Worm (Caenorhabditis elegans): ENCODE results near the gene memb-1.

Gene memb-1

DNA sequence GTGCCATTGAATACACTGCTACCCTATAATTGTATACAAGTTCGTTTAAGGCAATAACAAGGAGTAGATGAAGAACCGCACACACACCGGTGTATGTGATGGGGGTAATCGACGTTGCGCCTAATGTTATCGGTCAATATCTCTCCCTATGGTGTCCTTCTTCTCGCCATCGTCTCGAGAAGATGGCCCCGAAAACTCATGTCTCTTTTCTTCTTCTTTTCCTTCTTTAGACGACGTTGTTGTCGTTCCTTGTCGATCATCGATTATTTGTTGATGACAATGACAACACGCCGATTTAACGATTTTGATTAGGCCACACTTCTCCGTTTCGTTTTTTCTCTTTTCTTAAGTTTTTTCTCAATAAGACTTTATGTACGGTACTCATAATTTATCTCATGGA is 32.3 kb downstream of the memb-1 start:
- no peak for TF ChIP-seq cnd-1 (tag; optimal IDR thresholded peaks at IDR 0.05)
- TF ChIP-seq nhr-76 (tag; optimal IDR thresholded peaks at IDR 0.05) = no peak
- TF ChIP-seq mep-1 (tag; optimal IDR thresholded peaks at IDR 0.05) = no peak
- TF ChIP-seq sem-2 (GFP tag; optimal IDR thresholded peaks at IDR 0.05) = no peak
- TF ChIP-seq lin-13 (tag; optimal IDR thresholded peaks at IDR 0.05) = no peak
- no peak for TF ChIP-seq sptf-1 (tag; optimal IDR thresholded peaks at IDR 0.05)
- no peak for TF ChIP-seq elt-3 (tag; optimal IDR thresholded peaks at IDR 0.05)
- TF ChIP-seq M03D4.4 (tag; optimal IDR thresholded peaks at IDR 0.05) = no peak
- TF ChIP-seq mab-5 (tag; optimal IDR thresholded peaks at IDR 0.05) = no peak

DNA sequence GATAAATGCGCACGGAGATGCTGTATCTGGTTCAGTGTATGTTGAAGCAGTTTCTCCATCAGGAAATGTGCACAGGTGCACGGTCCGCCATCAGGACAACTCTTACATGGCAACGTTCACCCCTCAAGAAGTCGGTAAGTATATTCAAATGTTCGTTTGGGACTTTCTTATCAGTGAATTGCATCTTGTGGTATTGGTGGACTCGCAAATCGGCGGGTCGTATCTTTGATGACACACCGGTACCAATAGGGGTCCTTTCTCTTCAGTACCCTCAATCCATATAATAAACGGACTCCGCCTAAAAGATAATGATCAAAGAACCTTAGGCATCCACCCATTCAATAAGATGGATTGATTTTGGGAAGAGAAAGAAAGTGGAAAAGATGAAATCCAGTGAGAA is 35.4 kb downstream of the memb-1 start:
- TF ChIP-seq elt-1 (tag; optimal IDR thresholded peaks at IDR 0.05; ENCODE audit: borderline replicate concordance, insufficient read depth) (peak; percentile 68), ceh-39 (tag; optimal IDR thresholded peaks at IDR 0.05) (no peak)

DNA sequence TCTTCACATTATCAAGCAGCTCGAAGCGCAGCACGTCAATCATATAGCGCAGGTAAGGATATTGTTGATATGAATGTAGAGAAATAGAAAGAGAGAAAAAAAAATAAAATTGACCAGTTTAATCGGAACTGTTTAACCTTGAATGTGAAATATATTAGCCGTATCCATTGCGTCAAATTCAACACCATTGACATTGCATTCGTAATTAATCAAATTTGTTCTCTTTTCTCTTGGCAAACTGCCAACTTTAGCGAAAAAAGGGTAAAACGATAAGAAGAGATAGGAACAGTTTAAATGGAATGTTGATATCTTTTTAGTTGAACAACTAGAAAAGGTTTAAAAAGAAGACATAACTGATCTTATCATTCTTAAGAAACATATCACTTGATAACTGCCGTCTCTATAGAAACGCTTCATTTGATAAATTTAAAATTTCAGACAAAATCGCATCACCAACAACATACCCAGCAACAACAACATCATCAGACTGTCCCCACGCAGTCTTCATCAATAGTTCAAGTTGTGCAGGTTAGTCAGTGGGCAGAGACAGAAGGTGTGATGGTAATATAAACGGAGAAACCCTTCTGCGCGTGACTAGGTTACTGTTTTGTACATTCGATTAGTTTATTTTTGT is 37.6 kb downstream of the memb-1 start:
- TF ChIP-seq nhr-12 (tag; optimal IDR thresholded peaks at IDR 0.05) (no peak), ham-2 (GFP tag; optimal IDR thresholded peaks at IDR 0.05) (no peak), sem-2 (GFP tag; optimal IDR thresholded peaks at IDR 0.05) (no peak), ztf-11 (tag; optimal IDR thresholded peaks at IDR 0.05) (no peak), snpc-4 (tag; optimal IDR thresholded peaks at IDR 0.05) (no peak), lsy-2 (tag; optimal IDR thresholded peaks at IDR 0.05) (no peak), ceh-43 (GFP tag; optimal IDR thresholded peaks at IDR 0.05) (no peak), ceh-83 (GFP tag; optimal IDR thresholded peaks at IDR 0.05) (no peak), flh-1 (GFP tag; optimal IDR thresholded peaks at IDR 0.05) (no peak)

DNA sequence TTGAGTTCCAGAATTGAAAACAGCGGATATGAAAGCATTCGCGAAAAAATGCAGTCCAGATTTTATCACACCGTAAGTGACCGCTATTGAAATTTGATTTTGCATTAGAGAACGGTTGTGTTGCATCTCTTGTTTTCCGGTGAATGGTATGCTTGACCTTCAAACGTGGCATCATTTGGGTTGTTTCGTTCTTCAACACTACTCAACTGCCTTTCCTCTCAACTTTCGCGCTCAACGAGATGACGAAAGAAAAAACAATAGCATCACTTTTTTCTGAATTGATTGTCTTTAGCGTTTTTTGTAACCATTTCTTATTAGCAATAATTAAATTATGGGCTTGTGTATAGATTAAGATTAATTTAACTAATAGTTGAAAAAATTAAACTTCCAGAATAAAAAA is 38.9 kb downstream of the memb-1 start:
- TF ChIP-seq nhr-12 (tag; optimal IDR thresholded peaks at IDR 0.05) (no peak), ceh-39 (tag; optimal IDR thresholded peaks at IDR 0.05) (no peak), elt-3 (tag; optimal IDR thresholded peaks at IDR 0.05) (no peak), ceh-83 (GFP tag; optimal IDR thresholded peaks at IDR 0.05) (no peak), lin-32 (GFP tag; optimal IDR thresholded peaks at IDR 0.05) (no peak), pha-4 (tag; optimal IDR thresholded peaks at IDR 0.05) (no peak), mls-2 (tag; optimal IDR thresholded peaks at IDR 0.05) (no peak), ceh-43 (GFP tag; optimal IDR thresholded peaks at IDR 0.05) (no peak), lin-13 (tag; optimal IDR thresholded peaks at IDR 0.05) (no peak), M03D4.4 (tag; optimal IDR thresholded peaks at IDR 0.05) (no peak), nhr-76 (tag; optimal IDR thresholded peaks at IDR 0.05) (no peak), snpc-4 (tag; optimal IDR thresholded peaks at IDR 0.05) (no peak), unc-39 (tag; optimal IDR thresholded peaks at IDR 0.05) (no peak), zip-8 (tag; optimal IDR thresholded peaks at IDR 0.05) (no peak), unc-120 (tag; optimal IDR thresholded peaks at IDR 0.05; ENCODE audit: poor library complexity, severe bottlenecking) (no peak), unc-62 (GFP tag; optimal IDR thresholded peaks at IDR 0.05) (no peak), cnd-1 (tag; optimal IDR thresholded peaks at IDR 0.05) (no peak), nhr-28 (tag; optimal IDR thresholded peaks at IDR 0.05) (no peak)

DNA sequence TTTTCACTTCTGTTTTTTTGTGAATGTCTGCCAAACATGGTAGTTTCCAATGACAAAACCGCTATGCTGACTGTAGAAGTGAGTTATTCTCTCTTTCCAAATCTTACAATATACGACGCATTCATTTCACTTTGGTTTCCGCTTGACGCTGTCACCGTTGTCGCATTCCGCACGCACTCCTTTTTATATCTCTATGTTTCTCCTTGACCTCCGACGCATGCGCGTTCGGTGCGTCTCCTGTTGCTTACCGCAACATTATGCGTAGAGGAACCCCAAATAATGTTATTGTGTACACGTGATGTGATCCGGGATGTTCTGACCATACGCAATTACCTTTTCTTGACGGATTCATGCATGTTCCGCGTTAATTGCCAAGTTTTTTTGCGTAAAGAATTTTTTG is 39.4 kb downstream of the memb-1 start:
- no peak for TF ChIP-seq ces-1 (GFP tag; optimal IDR thresholded peaks at IDR 0.05)
- peak; percentile 5 for TF ChIP-seq mep-1 (tag; optimal IDR thresholded peaks at IDR 0.05)
- TF ChIP-seq unc-120 (tag; optimal IDR thresholded peaks at IDR 0.05; ENCODE audit: poor library complexity, severe bottlenecking) = no peak
- TF ChIP-seq ham-2 (GFP tag; optimal IDR thresholded peaks at IDR 0.05) = peak; percentile 77
- no peak for TF ChIP-seq unc-62 (GFP tag; optimal IDR thresholded peaks at IDR 0.05)
- peak; percentile 53 for TF ChIP-seq nhr-2 (tag; optimal IDR thresholded peaks at IDR 0.05)
- TF ChIP-seq pha-4 (tag; optimal IDR thresholded peaks at IDR 0.05) = no peak
- TF ChIP-seq nhr-12 (tag; optimal IDR thresholded peaks at IDR 0.05) = no peak

DNA sequence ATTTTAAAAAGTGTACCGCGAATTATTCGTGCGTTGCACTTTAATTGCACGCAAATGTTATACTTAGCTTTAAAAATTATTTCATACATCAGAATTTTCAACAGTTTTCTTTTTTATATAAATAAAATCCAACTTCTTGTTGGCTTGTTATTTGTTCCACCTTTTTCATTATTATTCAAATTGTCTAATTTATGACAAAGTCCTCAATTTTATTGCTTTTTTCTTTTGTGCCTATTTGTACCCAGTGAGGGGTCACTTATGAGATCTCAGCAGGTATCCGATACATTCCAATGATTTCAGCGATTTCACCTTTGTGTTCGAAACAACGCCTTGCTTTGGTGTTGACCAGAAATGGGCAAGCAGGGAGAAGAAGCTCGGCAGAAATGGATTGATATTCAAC is 44.0 kb downstream of the memb-1 start, which contains the start of gene fln-2:
fln-2 (plus strand) TSS at position 301 of the 400 bp plus-strand sequence.
- TF ChIP-seq zip-8 (tag; optimal IDR thresholded peaks at IDR 0.05) (no peak), elt-3 (tag; optimal IDR thresholded peaks at IDR 0.05) (no peak), ham-2 (GFP tag; optimal IDR thresholded peaks at IDR 0.05) (no peak), ceh-39 (tag; optimal IDR thresholded peaks at IDR 0.05) (no peak), unc-39 (tag; optimal IDR thresholded peaks at IDR 0.05) (no peak), lin-32 (GFP tag; optimal IDR thresholded peaks at IDR 0.05) (no peak), lsy-2 (tag; optimal IDR thresholded peaks at IDR 0.05) (no peak), nhr-76 (tag; optimal IDR thresholded peaks at IDR 0.05) (no peak), nhr-28 (tag; optimal IDR thresholded peaks at IDR 0.05) (no peak), sem-2 (GFP tag; optimal IDR thresholded peaks at IDR 0.05) (no peak), cnd-1 (tag; optimal IDR thresholded peaks at IDR 0.05) (no peak), pha-4 (tag; optimal IDR thresholded peaks at IDR 0.05) (no peak), tbx-8 (GFP tag; optimal IDR thresholded peaks at IDR 0.05) (no peak), mls-2 (tag; optimal IDR thresholded peaks at IDR 0.05) (no peak), mep-1 (tag; optimal IDR thresholded peaks at IDR 0.05) (no peak), mab-5 (tag; optimal IDR thresholded peaks at IDR 0.05) (no peak)
